Fruit fly (Drosophila melanogaster) whole organism, embryonic: ENCODE results near the gene CG4757.

Source experiments
- Abd-B ChIP-seq: fragments of 200-800 bp; sonication (Bioruptor generic); optimal IDR thresholded peaks from 2 replicates; lab custom pipeline; 2018; ENCODE audit warnings: missing biosample characterization, mild to moderate bottlenecking, missing genetic modification characterization, moderate library complexity
- B-H1 ChIP-seq: fragments of 200-800 bp; sonication (Bioruptor generic); IDR thresholded peaks from 3 replicates; pipeline ENCODE4 v1.3.6; 2022; ENCODE audit warnings: missing biosample characterization, missing genetic modification characterization
- Blimp-1 ChIP-seq: fragments of 200-800 bp; sonication (Bioruptor generic); optimal IDR thresholded peaks from 3 replicates; lab custom pipeline; 2018; ENCODE audit warnings: missing biosample characterization, missing genetic modification characterization, mild to moderate bottlenecking, moderate library complexity, missing genetic modification reagents
- CG1024 ChIP-seq: fragments of 200-800 bp; sonication (Bioruptor generic); IDR thresholded peaks from 2 replicates; pipeline ENCODE4 v1.3.6; 2022; ENCODE audit warnings: missing biosample characterization, missing genetic modification characterization
- CG11456 ChIP-seq: fragments of 200-800 bp; sonication (Bioruptor generic); IDR thresholded peaks from 3 replicates; pipeline ENCODE4 v1.3.6; 2022; ENCODE audit warnings: missing biosample characterization, missing genetic modification characterization
- CG12155 ChIP-seq: fragments of 200-800 bp; sonication (Bioruptor generic); optimal IDR thresholded peaks from 3 replicates; lab custom pipeline; 2016; ENCODE audit warnings: missing biosample characterization, missing genetic modification characterization
- CG12659 ChIP-seq: fragments of 200-800 bp; sonication (Bioruptor generic); optimal IDR thresholded peaks from 3 replicates; lab custom pipeline; 2017; ENCODE audit warnings: mild to moderate bottlenecking, missing biosample characterization, missing genetic modification reagents, missing genetic modification characterization
- CG14860 ChIP-seq: fragments of 200-800 bp; sonication (Bioruptor generic); IDR thresholded peaks from 3 replicates; pipeline ENCODE4 v1.3.6; 2022; ENCODE audit warnings: missing biosample characterization, missing genetic modification characterization; ENCODE audit not compliant: partially characterized antibody
- CG16813 ChIP-seq: fragments of 200-800 bp; sonication (Bioruptor generic); IDR thresholded peaks from 3 replicates; pipeline ENCODE4 v1.3.6; 2022; ENCODE audit warnings: missing biosample characterization, missing genetic modification characterization; ENCODE audit not compliant: partially characterized antibody
- CG17186 ChIP-seq: fragments of 200-800 bp; sonication (Bioruptor generic); optimal IDR thresholded peaks from 3 replicates; lab custom pipeline; 2017; ENCODE audit warnings: missing biosample characterization, missing genetic modification reagents, missing genetic modification characterization
- CG1792 ChIP-seq: fragments of 200-800 bp; sonication (Bioruptor generic); optimal IDR thresholded peaks from 2 replicates; lab custom pipeline; 2016; ENCODE audit warnings: missing biosample characterization, missing genetic modification characterization
- CG18262 ChIP-seq: fragments of 200-800 bp; optimal IDR thresholded peaks from 3 replicates; lab custom pipeline; 2019; ENCODE audit warnings: missing biosample characterization, mild to moderate bottlenecking, missing genetic modification characterization, moderate library complexity
- CG2116 ChIP-seq: fragments of 200-800 bp; sonication (Bioruptor generic); optimal IDR thresholded peaks from 3 replicates; lab custom pipeline; 2018; ENCODE audit warnings: missing biosample characterization, mild to moderate bottlenecking, missing genetic modification characterization
- CG2129 ChIP-seq: fragments of 200-800 bp; sonication (Bioruptor generic); IDR thresholded peaks from 2 replicates; pipeline ENCODE4 v1.3.6; 2022; ENCODE audit warnings: missing biosample characterization, missing genetic modification characterization; ENCODE audit not compliant: partially characterized antibody
- CG30431 ChIP-seq: fragments of 200-800 bp; sonication (Bioruptor generic); optimal IDR thresholded peaks from 2 replicates; lab custom pipeline; 2017; ENCODE audit warnings: missing biosample characterization, missing genetic modification characterization
- CG3065 ChIP-seq: fragments of 200-800 bp; sonication (Bioruptor generic); optimal IDR thresholded peaks from 2 replicates; lab custom pipeline; 2016; ENCODE audit warnings: missing biosample characterization, missing genetic modification characterization
- CG31365 ChIP-seq: fragments of 200-800 bp; sonication (Bioruptor generic); optimal IDR thresholded peaks from 2 replicates; lab custom pipeline; 2018; ENCODE audit warnings: missing biosample characterization, mild to moderate bottlenecking, missing genetic modification characterization
- CG31388 ChIP-seq: fragments of 200-800 bp; sonication (Bioruptor generic); optimal IDR thresholded peaks from 2 replicates; lab custom pipeline; 2016; ENCODE audit warnings: missing biosample characterization, missing genetic modification characterization
- CG3847 ChIP-seq: fragments of 200-800 bp; sonication (Bioruptor generic); IDR thresholded peaks from 2 replicates; pipeline ENCODE4 v1.3.6; 2022; ENCODE audit warnings: missing biosample characterization, missing genetic modification characterization
- CG4328 ChIP-seq: fragments of 200-800 bp; sonication (Bioruptor generic); optimal IDR thresholded peaks from 3 replicates; lab custom pipeline; 2017; ENCODE audit warnings: missing biosample characterization, missing genetic modification reagents, missing genetic modification characterization
- CG5245 ChIP-seq: fragments of 200-800 bp; sonication (Bioruptor generic); optimal IDR thresholded peaks from 3 replicates; lab custom pipeline; 2016; ENCODE audit warnings: missing biosample characterization, missing genetic modification characterization
- CG6683 ChIP-seq: fragments of 200-800 bp; sonication (Bioruptor generic); optimal IDR thresholded peaks from 2 replicates; lab custom pipeline; 2017; ENCODE audit warnings: missing biosample characterization, mild to moderate bottlenecking, missing genetic modification characterization, missing genetic modification reagents
- CG6813 ChIP-seq: fragments of 200-800 bp; sonication (Bioruptor generic); optimal IDR thresholded peaks from 2 replicates; lab custom pipeline; 2017; ENCODE audit warnings: missing biosample characterization, missing genetic modification characterization, mild to moderate bottlenecking, moderate library complexity, missing genetic modification reagents
- CG9932 ChIP-seq: fragments of 200-800 bp; sonication (Bioruptor generic); IDR thresholded peaks from 2 replicates; pipeline ENCODE4 v1.3.6; 2022; ENCODE audit warnings: missing biosample characterization, missing genetic modification characterization
- CrebB ChIP-seq: fragments of 200-800 bp; sonication (Bioruptor generic); optimal IDR thresholded peaks from 3 replicates; lab custom pipeline; 2018; ENCODE audit warnings: missing biosample characterization, mild to moderate bottlenecking, missing genetic modification characterization
- D ChIP-seq, 2 experiments: fragments of 200-800 bp in 1 of 2; fragments of >200 bp in 1 of 2; sonication (Bioruptor generic) in 1 of 2; optimal IDR thresholded peaks; 2 replicates in 1 of 2; 3 replicates in 1 of 2; lab custom pipeline; 2017; ENCODE audit warnings: mild to moderate bottlenecking in 1 of 2, missing biosample characterization in 1 of 2, missing genetic modification characterization in 1 of 2, missing genetic modification reagents in 1 of 2
- Fer2 ChIP-seq: fragments of 200-800 bp; sonication (Bioruptor generic); optimal IDR thresholded peaks from 2 replicates; lab custom pipeline; 2018; ENCODE audit warnings: missing biosample characterization, mild to moderate bottlenecking, missing genetic modification characterization, moderate library complexity
- Optix ChIP-seq: fragments of 200-800 bp; sonication (Bioruptor generic); IDR thresholded peaks from 3 replicates; pipeline ENCODE4 v1.3.6; 2022; ENCODE audit warnings: missing biosample characterization, missing genetic modification characterization
- Ssrp ChIP-seq: fragments of 200-800 bp; sonication (Bioruptor generic); optimal IDR thresholded peaks from 2 replicates; lab custom pipeline; 2018; ENCODE audit warnings: missing biosample characterization, mild to moderate bottlenecking, missing genetic modification characterization, moderate library complexity
- ase ChIP-seq: fragments of 200-800 bp; sonication (Bioruptor generic); IDR thresholded peaks from 3 replicates; pipeline ENCODE4 v1.3.6; 2022; ENCODE audit warnings: missing biosample characterization, missing genetic modification characterization
- bbx ChIP-seq: fragments of 200-800 bp; sonication (Bioruptor generic); IDR thresholded peaks from 2 replicates; pipeline ENCODE4 v1.3.6; 2022; ENCODE audit warnings: missing biosample characterization, missing genetic modification characterization; ENCODE audit not compliant: partially characterized antibody
- chm ChIP-seq: fragments of 200-800 bp; sonication (Bioruptor generic); IDR thresholded peaks from 2 replicates; pipeline ENCODE4 v1.3.6; 2022; ENCODE audit warnings: missing biosample characterization, missing genetic modification characterization
- crc ChIP-seq: fragments of 200-800 bp; sonication (Bioruptor generic); optimal IDR thresholded peaks from 2 replicates; lab custom pipeline; 2016; ENCODE audit warnings: missing biosample characterization, missing genetic modification characterization
- esg ChIP-seq: fragments of 200-800 bp; sonication (Bioruptor generic); conservative IDR thresholded peaks from 2 replicates; pipeline ENCODE4 v1.3.6; 2022; ENCODE audit warnings: missing biosample characterization, missing genetic modification characterization
- ham ChIP-seq: fragments of 200-800 bp; sonication (Bioruptor generic); IDR thresholded peaks from 2 replicates; pipeline ENCODE4 v1.3.6; 2022; ENCODE audit warnings: missing biosample characterization, missing genetic modification characterization
- nau ChIP-seq: fragments of 200-800 bp; sonication (Bioruptor generic); optimal IDR thresholded peaks from 3 replicates; lab custom pipeline; 2017; ENCODE audit warnings: missing biosample characterization, mild to moderate bottlenecking, missing genetic modification characterization, missing genetic modification reagents
- nmo ChIP-seq: fragments of 200-800 bp; sonication (Bioruptor generic); optimal IDR thresholded peaks from 2 replicates; lab custom pipeline; 2018; ENCODE audit warnings: missing biosample characterization, mild to moderate bottlenecking, missing genetic modification characterization, moderate library complexity
- odd ChIP-seq: fragments of 200-800 bp; sonication (Bioruptor generic); optimal IDR thresholded peaks from 2 replicates; lab custom pipeline; 2017; ENCODE audit warnings: missing biosample characterization, mild to moderate bottlenecking, missing genetic modification characterization
- phol ChIP-seq: fragments of 200-800 bp; sonication (Bioruptor generic); optimal IDR thresholded peaks from 3 replicates; lab custom pipeline; 2018; ENCODE audit warnings: missing biosample characterization, mild to moderate bottlenecking, missing genetic modification characterization, moderate library complexity
- ranshi ChIP-seq: fragments of 200-800 bp; sonication (Bioruptor generic); IDR thresholded peaks from 2 replicates; pipeline ENCODE4 v1.3.6; 2022; ENCODE audit warnings: missing biosample characterization, missing genetic modification characterization
- repo ChIP-seq: fragments of 200-800 bp; sonication (Bioruptor generic); optimal IDR thresholded peaks from 2 replicates; lab custom pipeline; 2016; ENCODE audit warnings: missing biosample characterization, missing genetic modification characterization
- scrt ChIP-seq: fragments of 200-800 bp; sonication (Bioruptor generic); optimal IDR thresholded peaks from 2 replicates; lab custom pipeline; 2018; ENCODE audit warnings: missing biosample characterization, mild to moderate bottlenecking, missing genetic modification characterization, moderate library complexity
- sisA ChIP-seq: fragments of 200-800 bp; sonication (Bioruptor generic); IDR thresholded peaks from 2 replicates; pipeline ENCODE4 v1.3.6; 2022; ENCODE audit warnings: missing biosample characterization, missing genetic modification characterization
- slbo ChIP-seq: fragments of 200-800 bp; sonication (Bioruptor generic); IDR thresholded peaks from 2 replicates; pipeline ENCODE4 v1.3.6; 2022; ENCODE audit warnings: missing biosample characterization, missing genetic modification characterization
- slp2 ChIP-seq: fragments of 200-800 bp; sonication (Bioruptor generic); optimal IDR thresholded peaks from 2 replicates; lab custom pipeline; 2016; ENCODE audit warnings: missing biosample characterization, missing genetic modification characterization
- tin ChIP-seq: fragments of 200-800 bp; sonication (Bioruptor generic); optimal IDR thresholded peaks from 3 replicates; lab custom pipeline; 2016; ENCODE audit warnings: missing biosample characterization, missing genetic modification characterization
- trh ChIP-seq: fragments of 200-800 bp; sonication (Bioruptor generic); optimal IDR thresholded peaks from 2 replicates; lab custom pipeline; 2016; ENCODE audit warnings: missing biosample characterization, missing genetic modification characterization
- unpg ChIP-seq: fragments of 200-800 bp; sonication (Bioruptor generic); optimal IDR thresholded peaks from 3 replicates; lab custom pipeline; 2018; ENCODE audit warnings: missing biosample characterization, mild to moderate bottlenecking, missing genetic modification characterization, moderate library complexity
- zf30C ChIP-seq: fragments of 200-800 bp; sonication (Bioruptor generic); optimal IDR thresholded peaks from 3 replicates; lab custom pipeline; 2018; ENCODE audit warnings: missing biosample characterization, mild to moderate bottlenecking, missing genetic modification characterization
- zfh2 ChIP-seq: fragments of 200-800 bp; sonication (Bioruptor generic); optimal IDR thresholded peaks from 2 replicates; lab custom pipeline; 2016; ENCODE audit warnings: missing biosample characterization, missing genetic modification characterization

The CG4757 gene

dm6 chr3R:11200885-11201421 lies 39.9 kb downstream of the CG4757 start (continued):
- TF ChIP-seq CG9932 (GFP tag; lab: Robert Waterston, UW) (peak; percentile 40), CG12659 (GFP tag; lab: Kevin White, UChicago) (peak; percentile 47), CG6813 (peak; percentile 35), odd (GFP tag; lab: Kevin White, UChicago) (peak; percentile 43), CG5245 (GFP tag; lab: Kevin White, UChicago) (no peak), repo (GFP tag; lab: Kevin White, UChicago) (no peak), bbx (GFP tag; lab: Robert Waterston, UW) (no peak), Ssrp (tag; lab: Kevin White, UChicago) (peak; percentile 27), CG1024 (GFP tag; lab: Robert Waterston, UW) (no peak), zfh2 (peak; percentile 28), chm (no peak), CG16813 (GFP tag; lab: Robert Waterston, UW) (no peak), nmo (GFP tag; lab: Kevin White, UChicago) (peak; percentile 61), Blimp-1 (GFP tag; lab: Kevin White, UChicago) (peak; percentile 39), sisA (GFP tag; lab: Robert Waterston, UW) (peak; percentile 55), CG18262 (tag; lab: Kevin White, UChicago) (peak; percentile 50), D (optimal IDR thresholded peaks at IDR 0.05; lab: Kevin White, UChicago) (no peak), D (GFP tag; optimal IDR thresholded peaks at IDR 0.05; lab: Kevin White, UChicago) (no peak), CrebB (tag; lab: Kevin White, UChicago) (peak; percentile 29), CG3065 (no peak), Abd-B (GFP tag; lab: Kevin White, UChicago) (peak; percentile 40), CG11456 (no peak), CG2129 (GFP tag; lab: Robert Waterston, UW) (no peak), ase (GFP tag; lab: Robert Waterston, UW) (no peak), ham (GFP tag; lab: Robert Waterston, UW) (no peak), B-H1 (GFP tag; lab: Robert Waterston, UW) (no peak), CG31365 (tag; lab: Kevin White, UChicago) (no peak), CG4328 (GFP tag; lab: Kevin White, UChicago) (no peak), unpg (GFP tag; lab: Kevin White, UChicago) (peak; percentile 58), zf30C (GFP tag; lab: Kevin White, UChicago) (no peak), CG3847 (GFP tag; lab: Robert Waterston, UW) (peak; percentile 40), CG30431 (no peak), CG14860 (no peak), CG31388 (GFP tag; lab: Kevin White, UChicago) (no peak), Fer2 (tag; lab: Kevin White, UChicago) (no peak), crc (GFP tag; lab: Kevin White, UChicago) (no peak), scrt (peak; percentile 63), trh (GFP tag; lab: Kevin White, UChicago) (no peak), tin (GFP tag; lab: Kevin White, UChicago) (peak; percentile 5), CG17186 (GFP tag; lab: Kevin White, UChicago) (no peak), CG1792 (GFP tag; lab: Kevin White, UChicago) (no peak), CG6683 (GFP tag; lab: Kevin White, UChicago) (no peak), CG2116 (GFP tag; lab: Kevin White, UChicago) (peak; percentile 14), phol (tag; lab: Kevin White, UChicago) (peak; percentile 53), CG12155 (GFP tag; lab: Kevin White, UChicago) (peak; percentile 42), slbo (GFP tag; lab: Robert Waterston, UW) (peak; percentile 76), ranshi (0 out of 2 replicates have a peak, but pooled peaks have one; percentile 63), slp2 (GFP tag; lab: Kevin White, UChicago) (no peak), nau (GFP tag; lab: Kevin White, UChicago) (peak; percentile 16), esg (GFP tag; lab: Robert Waterston, UW) (peak; percentile 62), Optix (GFP tag; lab: Robert Waterston, UW) (0 out of 3 replicates have a peak, but pooled peaks have one; percentile 5)
